Fruit fly (Drosophila melanogaster) whole organism, embryonic: ENCODE data around the gene Pvf1.

Experiments
- Abd-B ChIP-seq: fragments of 200-800 bp; sonication (Bioruptor generic); optimal IDR thresholded peaks from 2 replicates; lab custom pipeline; 2018; ENCODE audit warnings: missing biosample characterization, mild to moderate bottlenecking, missing genetic modification characterization, moderate library complexity
- Asciz ChIP-seq: fragments of 200-800 bp; sonication (Bioruptor generic); optimal IDR thresholded peaks from 2 replicates; lab custom pipeline; 2017; ENCODE audit warnings: missing biosample characterization, mild to moderate bottlenecking, missing genetic modification characterization, missing genetic modification reagents
- Atf3 ChIP-seq: fragments of 200-800 bp; sonication (Bioruptor generic); optimal IDR thresholded peaks from 3 replicates; lab custom pipeline; 2016; ENCODE audit warnings: missing biosample characterization, missing genetic modification characterization
- Bgb ChIP-seq: fragments of 200-800 bp; sonication (Bioruptor generic); IDR thresholded peaks from 2 replicates; pipeline ENCODE4 v1.3.6; 2022; ENCODE audit warnings: missing biosample characterization, missing genetic modification characterization; ENCODE audit not compliant: partially characterized antibody
- CG10959 ChIP-seq: fragments of 200-800 bp; sonication (Bioruptor generic); IDR thresholded peaks from 2 replicates; pipeline ENCODE4 v1.3.6; 2022; ENCODE audit warnings: missing biosample characterization, missing genetic modification characterization
- CG11456 ChIP-seq: fragments of 200-800 bp; sonication (Bioruptor generic); IDR thresholded peaks from 3 replicates; pipeline ENCODE4 v1.3.6; 2022; ENCODE audit warnings: missing biosample characterization, missing genetic modification characterization
- CG12659 ChIP-seq: fragments of 200-800 bp; sonication (Bioruptor generic); optimal IDR thresholded peaks from 3 replicates; lab custom pipeline; 2017; ENCODE audit warnings: mild to moderate bottlenecking, missing biosample characterization, missing genetic modification reagents, missing genetic modification characterization
- CG14014 ChIP-seq: fragments of 200-800 bp; sonication (Bioruptor generic); IDR thresholded peaks from 2 replicates; pipeline ENCODE4 v1.3.6; 2022; ENCODE audit warnings: missing biosample characterization, missing genetic modification characterization
- CG1647 ChIP-seq: fragments of 200-800 bp; sonication (Bioruptor generic); optimal IDR thresholded peaks from 3 replicates; lab custom pipeline; 2016; ENCODE audit warnings: missing biosample characterization, missing genetic modification characterization
- CG16863 ChIP-seq: fragments of 200-800 bp; sonication (Bioruptor generic); optimal IDR thresholded peaks from 3 replicates; lab custom pipeline; 2016; ENCODE audit warnings: missing biosample characterization, missing genetic modification characterization
- CG2678 ChIP-seq: fragments of 200-800 bp; sonication (Bioruptor generic); optimal IDR thresholded peaks from 3 replicates; lab custom pipeline; 2019; ENCODE audit warnings: missing biosample characterization, mild to moderate bottlenecking, missing genetic modification characterization, moderate library complexity
- CG3407 ChIP-seq: fragments of 200-800 bp; sonication (Bioruptor generic); optimal IDR thresholded peaks from 2 replicates; lab custom pipeline; 2018; ENCODE audit warnings: missing biosample characterization, mild to moderate bottlenecking, missing genetic modification characterization
- CG4328 ChIP-seq: fragments of 200-800 bp; sonication (Bioruptor generic); optimal IDR thresholded peaks from 3 replicates; lab custom pipeline; 2017; ENCODE audit warnings: missing biosample characterization, missing genetic modification reagents, missing genetic modification characterization
- CG5180 ChIP-seq: fragments of 200-800 bp; sonication (Bioruptor generic); optimal IDR thresholded peaks from 3 replicates; lab custom pipeline; 2017; ENCODE audit warnings: missing biosample characterization, missing genetic modification characterization, mild to moderate bottlenecking, moderate library complexity, missing genetic modification reagents
- CG6683 ChIP-seq: fragments of 200-800 bp; sonication (Bioruptor generic); optimal IDR thresholded peaks from 2 replicates; lab custom pipeline; 2017; ENCODE audit warnings: missing biosample characterization, mild to moderate bottlenecking, missing genetic modification characterization, missing genetic modification reagents
- CG6689 ChIP-seq: fragments of 200-800 bp; sonication (Bioruptor generic); IDR thresholded peaks from 2 replicates; pipeline ENCODE4 v1.3.6; 2022; ENCODE audit warnings: missing biosample characterization, missing genetic modification characterization
- CG6791 ChIP-seq: fragments of 200-800 bp; sonication (Bioruptor generic); IDR thresholded peaks from 3 replicates; pipeline ENCODE4 v1.3.6; 2022; ENCODE audit warnings: missing biosample characterization, missing genetic modification characterization; ENCODE audit not compliant: partially characterized antibody
- CG8290 ChIP-seq, 3 experiments: fragments of 200-800 bp; sonication (Bioruptor generic); optimal IDR thresholded peaks; 2 replicates each; lab custom pipeline; 2016 to 2019; ENCODE audit warnings: missing biosample characterization in 3 of 3, missing genetic modification characterization in 3 of 3, mild to moderate bottlenecking in 2 of 3, moderate library complexity in 1 of 3
- CTCF ChIP-seq: fragments of 200-800 bp; sonication (Bioruptor generic); optimal IDR thresholded peaks from 2 replicates; lab custom pipeline; 2017; ENCODE audit warnings: missing biosample characterization, mild to moderate bottlenecking, missing genetic modification characterization, moderate library complexity
- CrebB ChIP-seq: fragments of 200-800 bp; sonication (Bioruptor generic); optimal IDR thresholded peaks from 3 replicates; lab custom pipeline; 2018; ENCODE audit warnings: missing biosample characterization, mild to moderate bottlenecking, missing genetic modification characterization
- E2f1 ChIP-seq: fragments of 200-800 bp; sonication (Bioruptor generic); IDR thresholded peaks from 2 replicates; pipeline ENCODE4 v1.3.6; 2022; ENCODE audit warnings: missing biosample characterization, missing genetic modification characterization
- Fer3 ChIP-seq: fragments of 200-800 bp; sonication (Bioruptor generic); optimal IDR thresholded peaks from 2 replicates; lab custom pipeline; 2018; ENCODE audit warnings: missing biosample characterization, mild to moderate bottlenecking, missing genetic modification characterization, moderate library complexity
- H2.0 ChIP-seq: fragments of 200-800 bp; sonication (Bioruptor generic); IDR thresholded peaks from 2 replicates; pipeline ENCODE4 v1.3.6; 2022; ENCODE audit warnings: missing biosample characterization, missing genetic modification characterization
- HLH3B ChIP-seq: fragments of 200-800 bp; sonication (Bioruptor generic); IDR thresholded peaks from 2 replicates; pipeline ENCODE4 v1.3.6; 2022; ENCODE audit warnings: missing biosample characterization, missing genetic modification characterization
- Lhr ChIP-seq: fragments of 200-800 bp; sonication (Bioruptor generic); optimal IDR thresholded peaks from 3 replicates; lab custom pipeline; 2017; ENCODE audit warnings: mild to moderate bottlenecking, missing biosample characterization, missing genetic modification reagents, missing genetic modification characterization
- Mad ChIP-seq: fragments of 200-800 bp; sonication (Bioruptor generic); optimal IDR thresholded peaks from 2 replicates; lab custom pipeline; 2016; ENCODE audit warnings: missing biosample characterization, missing genetic modification characterization
- Nf-YA ChIP-seq: fragments of 200-800 bp; sonication (Bioruptor generic); IDR thresholded peaks from 2 replicates; pipeline ENCODE4 v1.3.6; 2022; ENCODE audit warnings: missing biosample characterization, missing genetic modification characterization
- Ravus ChIP-seq: fragments of 200-800 bp; sonication (Bioruptor generic); IDR thresholded peaks from 2 replicates; pipeline ENCODE4 v1.3.6; 2022; ENCODE audit warnings: missing biosample characterization, missing genetic modification characterization
- Rx ChIP-seq: fragments of 200-800 bp; sonication (Bioruptor generic); IDR thresholded peaks from 2 replicates; pipeline ENCODE4 v1.3.6; 2022; ENCODE audit warnings: missing biosample characterization, missing genetic modification characterization
- Six4 ChIP-seq: fragments of 200-800 bp; sonication (Bioruptor generic); optimal IDR thresholded peaks from 2 replicates; lab custom pipeline; 2016; ENCODE audit warnings: missing biosample characterization, missing genetic modification characterization
- Stat92E ChIP-seq, 3 experiments: fragments of >200 bp in 2 of 3; fragments of 200-800 bp in 1 of 3; sonication (Bioruptor generic) in 1 of 3; optimal IDR thresholded peaks; 2 replicates each; lab custom pipeline; 2017 to 2019; ENCODE audit warnings: missing biosample characterization in 3 of 3, missing genetic modification characterization in 3 of 3, mild to moderate bottlenecking in 1 of 3, moderate library complexity in 1 of 3
- YL-1 ChIP-seq: fragments of 200-800 bp; sonication (Bioruptor generic); optimal IDR thresholded peaks from 3 replicates; lab custom pipeline; 2017; ENCODE audit warnings: missing biosample characterization, mild to moderate bottlenecking, missing genetic modification characterization
- al ChIP-seq: fragments of 200-800 bp; sonication (Bioruptor generic); IDR thresholded peaks from 2 replicates; pipeline ENCODE4 v1.3.6; 2022; ENCODE audit warnings: missing biosample characterization, missing genetic modification characterization
- ato ChIP-seq: fragments of 200-800 bp; sonication (Bioruptor generic); IDR thresholded peaks from 2 replicates; pipeline ENCODE4 v1.3.6; 2022; ENCODE audit warnings: missing biosample characterization, missing genetic modification characterization; ENCODE audit not compliant: partially characterized antibody
- chinmo ChIP-seq: fragments of 200-800 bp; sonication (Bioruptor generic); IDR thresholded peaks from 4 replicates; pipeline ENCODE4 v1.3.6; 2022; ENCODE audit warnings: missing biosample characterization, missing genetic modification characterization; ENCODE audit not compliant: partially characterized antibody
- cwo ChIP-seq: fragments of 200-800 bp; sonication (Bioruptor generic); optimal IDR thresholded peaks from 3 replicates; lab custom pipeline; 2017; ENCODE audit warnings: missing biosample characterization, missing genetic modification characterization, mild to moderate bottlenecking, moderate library complexity, missing genetic modification reagents
- dmrt99B ChIP-seq: fragments of 200-800 bp; sonication (Bioruptor generic); optimal IDR thresholded peaks from 2 replicates; lab custom pipeline; 2018; ENCODE audit warnings: missing biosample characterization, mild to moderate bottlenecking, missing genetic modification characterization, moderate library complexity
- fd96Cb ChIP-seq: fragments of 200-800 bp; sonication (Bioruptor generic); optimal IDR thresholded peaks from 2 replicates; lab custom pipeline; 2018; ENCODE audit warnings: missing biosample characterization, mild to moderate bottlenecking, missing genetic modification characterization, moderate library complexity
- grn ChIP-seq: fragments of 200-800 bp; sonication (Bioruptor generic); optimal IDR thresholded peaks from 3 replicates; lab custom pipeline; 2017; ENCODE audit warnings: missing biosample characterization, missing genetic modification characterization
- ham ChIP-seq: fragments of 200-800 bp; sonication (Bioruptor generic); IDR thresholded peaks from 2 replicates; pipeline ENCODE4 v1.3.6; 2022; ENCODE audit warnings: missing biosample characterization, missing genetic modification characterization
- kah ChIP-seq: fragments of 200-800 bp; sonication (Bioruptor generic); optimal IDR thresholded peaks from 2 replicates; lab custom pipeline; 2018; ENCODE audit warnings: missing biosample characterization, mild to moderate bottlenecking, missing genetic modification characterization
- lab ChIP-seq: fragments of 200-800 bp; sonication (Bioruptor generic); optimal IDR thresholded peaks from 3 replicates; lab custom pipeline; 2017; ENCODE audit warnings: missing biosample characterization, missing genetic modification characterization, mild to moderate bottlenecking, moderate library complexity, missing genetic modification reagents
- p53 ChIP-seq: fragments of 200-800 bp; sonication (Bioruptor generic); optimal IDR thresholded peaks from 2 replicates; lab custom pipeline; 2016; ENCODE audit warnings: missing biosample characterization, missing genetic modification characterization
- rib ChIP-seq: fragments of 200-800 bp; sonication (Bioruptor generic); IDR thresholded peaks from 2 replicates; pipeline ENCODE4 v1.3.6; 2022; ENCODE audit warnings: missing biosample characterization, missing genetic modification characterization
- run ChIP-seq: fragments of 200-800 bp; sonication (Bioruptor generic); optimal IDR thresholded peaks from 3 replicates; lab custom pipeline; 2018; ENCODE audit warnings: missing biosample characterization, mild to moderate bottlenecking, missing genetic modification characterization
- seq ChIP-seq: fragments of 200-800 bp; sonication (Bioruptor generic); IDR thresholded peaks from 2 replicates; pipeline ENCODE4 v1.3.6; 2022; ENCODE audit warnings: missing biosample characterization, missing genetic modification characterization
- sr ChIP-seq: fragments of 200-800 bp; sonication (Bioruptor generic); IDR thresholded peaks from 3 replicates; pipeline ENCODE4 v1.3.6; 2022; ENCODE audit warnings: missing biosample characterization, missing genetic modification characterization
- stc ChIP-seq: fragments of 200-800 bp; sonication (Bioruptor generic); IDR thresholded peaks from 2 replicates; pipeline ENCODE4 v1.3.6; 2022; ENCODE audit warnings: missing biosample characterization, missing genetic modification characterization

Pvf1 gene

DNA sequence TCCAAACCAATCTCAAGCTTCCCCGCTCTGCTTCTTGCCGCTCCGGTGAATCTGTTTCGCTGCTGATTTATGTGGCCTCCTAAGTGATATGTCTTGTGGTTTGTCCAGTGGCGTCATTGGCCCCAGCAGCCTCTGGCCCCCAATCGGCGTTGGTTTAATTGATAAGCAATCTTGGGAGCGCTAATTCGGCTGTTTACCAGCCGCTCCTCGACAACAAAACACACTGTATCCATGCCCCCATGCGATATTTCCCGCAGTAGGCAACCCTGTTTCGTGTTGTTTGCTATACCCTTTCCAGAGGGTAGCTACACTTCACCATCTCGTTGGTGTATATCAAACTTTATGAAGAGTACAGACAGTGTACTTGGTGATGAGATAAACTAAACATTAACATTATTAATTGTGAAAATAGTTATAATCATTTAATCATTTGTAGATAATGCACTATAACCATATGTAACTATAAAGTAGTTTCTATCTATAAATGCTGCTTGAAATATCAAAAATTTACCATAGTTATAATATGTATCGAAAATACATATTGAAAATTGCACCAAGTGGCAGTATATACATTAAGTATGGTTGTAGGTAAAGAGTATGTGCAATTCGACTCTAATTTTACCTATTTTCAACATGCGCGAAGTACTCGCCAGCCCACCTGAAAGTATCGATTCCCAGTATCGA lies 16.0 kb downstream of the Pvf1 start, which contains the start of gene shop (continued):
- peak; percentile 33; the same call in 1 of the 2 replicates for TF ChIP-seq Ravus
- TF ChIP-seq Stat92E (GFP tag; optimal IDR thresholded peaks at IDR 0.05; lab: Kevin White, UChicago): peak in 1 of 3 experiments; percentile 34
- TF ChIP-seq CG5180 (GFP tag; lab: Kevin White, UChicago): peak; percentile 77
- TF ChIP-seq CTCF: no peak
- TF ChIP-seq seq: peak; percentile 66
- peak; percentile 67 for TF ChIP-seq Mad (GFP tag; lab: Kevin White, UChicago)
- peak; percentile 61 for TF ChIP-seq CG3407 (GFP tag; lab: Kevin White, UChicago)
- peak; percentile 86 for TF ChIP-seq Abd-B
- TF ChIP-seq rib (GFP tag; lab: Robert Waterston, UW): no peak
- TF ChIP-seq H2.0 (GFP tag; lab: Robert Waterston, UW): peak; percentile 63
- peak; percentile 60 for TF ChIP-seq CG6683 (GFP tag; lab: Kevin White, UChicago)
- TF ChIP-seq CG6689: peak; percentile 74
- TF ChIP-seq Nf-YA (GFP tag; lab: Robert Waterston, UW): 0 out of 2 replicates have a peak, but pooled peaks have one; percentile 31
- peak; percentile 16; the same call in 1 of the 2 replicates for TF ChIP-seq CG10959 (GFP tag; lab: Robert Waterston, UW)
- TF ChIP-seq CG12659: peak; percentile 89
- TF ChIP-seq ato (GFP tag; lab: Robert Waterston, UW): no peak
- TF ChIP-seq CG1647 (GFP tag; lab: Kevin White, UChicago): peak; percentile 64
- no peak for TF ChIP-seq ham
- peak; percentile 81 for TF ChIP-seq Asciz (GFP tag; lab: Kevin White, UChicago)
- TF ChIP-seq lab: peak; percentile 83
- TF ChIP-seq Fer3: peak; percentile 76
- peak; percentile 69 for TF ChIP-seq E2f1 (GFP tag; lab: Robert Waterston, UW)
- peak; percentile 80 for TF ChIP-seq Six4 (GFP tag; lab: Kevin White, UChicago)
- TF ChIP-seq CrebB (tag; lab: Kevin White, UChicago): peak; percentile 75
- peak; percentile 94 for TF ChIP-seq CG16863 (GFP tag; lab: Kevin White, UChicago)
- peak; percentile 64 for TF ChIP-seq CG8290 (GFP tag; optimal IDR thresholded peaks at IDR 0.05; lab: Kevin White, UChicago)
- peak in 1 of 2 experiments; percentile 85 for TF ChIP-seq CG8290 (tag; optimal IDR thresholded peaks at IDR 0.05; lab: Kevin White, UChicago)
- TF ChIP-seq grn (GFP tag; lab: Kevin White, UChicago): peak; percentile 42
- TF ChIP-seq run (tag; lab: Kevin White, UChicago): peak; percentile 66
- peak; percentile 61 for TF ChIP-seq Atf3 (GFP tag; lab: Kevin White, UChicago)
- TF ChIP-seq Lhr (GFP tag; lab: Kevin White, UChicago): peak; percentile 58
- TF ChIP-seq CG6791 (GFP tag; lab: Robert Waterston, UW): 0 out of 3 replicates have a peak, but pooled peaks have one; percentile 55
- peak; percentile 82 for TF ChIP-seq cwo (GFP tag; lab: Kevin White, UChicago)
- TF ChIP-seq CG2678 (tag; lab: Kevin White, UChicago): peak; percentile 94
- peak; percentile 64 for TF ChIP-seq Bgb (GFP tag; lab: Robert Waterston, UW)
- no peak for TF ChIP-seq kah (GFP tag; lab: Kevin White, UChicago)
- TF ChIP-seq YL-1 (GFP tag; lab: Kevin White, UChicago): peak; percentile 24
- 0 out of 3 replicates have a peak, but pooled peaks have one; percentile 34 for TF ChIP-seq sr
- TF ChIP-seq CG14014: peak; percentile 73; the same call in 1 of the 2 replicates
- TF ChIP-seq al: peak; percentile 62
- peak; percentile 52 for TF ChIP-seq stc
- TF ChIP-seq CG4328 (GFP tag; lab: Kevin White, UChicago): peak; percentile 71
- TF ChIP-seq fd96Cb (tag; lab: Kevin White, UChicago): peak; percentile 86
- TF ChIP-seq CG11456 (GFP tag; lab: Robert Waterston, UW): peak; percentile 75; the same call in 2 of the 3 replicates
- no peak for TF ChIP-seq Rx
- TF ChIP-seq dmrt99B (tag; lab: Kevin White, UChicago): peak; percentile 89
- peak; percentile 57; the same call in 1 of the 2 replicates for TF ChIP-seq HLH3B (GFP tag; lab: Robert Waterston, UW)
- no peak for TF ChIP-seq p53 (GFP tag; lab: Kevin White, UChicago)
- no peak for TF ChIP-seq chinmo
